Fruit fly (Drosophila melanogaster): ENCODE results near the gene CG15564.
A peak's percentile ranks its signal among the peaks of the same experiment; 100 is the strongest.

The CG15564 gene

DNA sequence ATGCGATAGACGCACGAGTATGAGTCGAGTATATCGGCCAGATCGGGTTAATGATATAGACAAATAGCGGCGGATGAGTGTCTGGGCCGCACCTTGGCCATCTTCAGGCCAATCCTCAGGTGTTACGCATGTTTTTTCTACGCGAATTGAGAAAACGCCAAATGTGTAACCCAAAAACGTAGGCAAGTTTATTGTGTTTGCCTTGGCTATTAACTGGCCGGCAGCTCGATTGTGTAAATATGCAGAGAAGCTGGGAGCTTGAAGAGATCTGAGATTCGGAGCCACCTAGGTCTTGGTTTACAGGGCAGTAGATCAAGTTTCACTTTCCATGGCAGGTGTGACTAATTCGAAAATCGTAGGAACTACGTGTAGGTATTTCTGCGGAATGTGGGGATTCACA is 4.9 kb upstream of the CG15564 start (continued):
- no peak for TF ChIP-seq twi (tag; optimal IDR thresholded peaks at IDR 0.05)
- peak; percentile 14; the same call in 1 of the 3 replicates for TF ChIP-seq otp (GFP tag; IDR thresholded peaks at IDR 0.05)
- TF ChIP-seq bcd (GFP tag; optimal IDR thresholded peaks at IDR 0.05): no peak
- TF ChIP-seq HLHmδ (GFP tag; optimal IDR thresholded peaks at IDR 0.05): no peak
- no peak for TF ChIP-seq Mad (GFP tag; optimal IDR thresholded peaks at IDR 0.05)
- peak in 1 of 2 experiments; percentile 29 for TF ChIP-seq Pdp1 (GFP tag; optimal IDR thresholded peaks at IDR 0.05)
- TF ChIP-seq Rx (GFP tag; IDR thresholded peaks at IDR 0.05): no peak
- TF ChIP-seq zfh2 (GFP tag; optimal IDR thresholded peaks at IDR 0.05): peak; percentile 3
- no peak for TF ChIP-seq z (GFP tag; IDR thresholded peaks at IDR 0.05)
- no peak for TF ChIP-seq stwl (tag; optimal IDR thresholded peaks at IDR 0.05)
- TF ChIP-seq vvl (GFP tag; IDR thresholded peaks at IDR 0.05): 0 out of 2 replicates have a peak, but pooled peaks have one; percentile 27
- TF ChIP-seq CG8089 (GFP tag; optimal IDR thresholded peaks at IDR 0.05): no peak
- TF ChIP-seq CG17912 (GFP tag; optimal IDR thresholded peaks at IDR 0.05): peak; percentile 19
- TF ChIP-seq sd (tag; optimal IDR thresholded peaks at IDR 0.05): peak; percentile 8
- peak; percentile 79 for TF ChIP-seq Med (GFP tag)
- TF ChIP-seq cato (GFP tag; optimal IDR thresholded peaks at IDR 0.05; ENCODE audit: borderline replicate concordance): no peak
- TF ChIP-seq esg (GFP tag; conservative IDR thresholded peaks at IDR 0.05): no peak
- no peak for TF ChIP-seq gem (tag; optimal IDR thresholded peaks at IDR 0.05)
- no peak for TF ChIP-seq PHDP (tag; optimal IDR thresholded peaks at IDR 0.05)
- no peak for TF ChIP-seq Sox102F (GFP tag; optimal IDR thresholded peaks at IDR 0.05)
- TF ChIP-seq Sry-δ (GFP tag; optimal IDR thresholded peaks at IDR 0.05): no peak
- TF ChIP-seq CG5953 (GFP tag; IDR thresholded peaks at IDR 0.05): no peak
- TF ChIP-seq CG15269 (tag; optimal IDR thresholded peaks at IDR 0.05): peak; percentile 16
- no peak for TF ChIP-seq CG4730 (GFP tag; IDR thresholded peaks at IDR 0.05)
- TF ChIP-seq CG6765 (GFP tag; optimal IDR thresholded peaks at IDR 0.05): peak; percentile 20
- no peak for TF ChIP-seq CG4707 (GFP tag; optimal IDR thresholded peaks at IDR 0.05)
- peak; percentile 35 for TF ChIP-seq CG12071 (GFP tag; optimal IDR thresholded peaks at IDR 0.05)
- peak; percentile 54 for TF ChIP-seq ATbp (GFP tag; optimal IDR thresholded peaks at IDR 0.05)
- TF ChIP-seq wek (GFP tag; optimal IDR thresholded peaks at IDR 0.05): peak; percentile 14
- no peak for TF ChIP-seq CG6272 (GFP tag; IDR thresholded peaks at IDR 0.05)
- no peak for TF ChIP-seq ham (GFP tag; IDR thresholded peaks at IDR 0.05)
- peak; percentile 16 for TF ChIP-seq CG2678 (tag; optimal IDR thresholded peaks at IDR 0.05)
- peak; percentile 4 for TF ChIP-seq Dip3 (GFP tag; optimal IDR thresholded peaks at IDR 0.05)

DNA sequence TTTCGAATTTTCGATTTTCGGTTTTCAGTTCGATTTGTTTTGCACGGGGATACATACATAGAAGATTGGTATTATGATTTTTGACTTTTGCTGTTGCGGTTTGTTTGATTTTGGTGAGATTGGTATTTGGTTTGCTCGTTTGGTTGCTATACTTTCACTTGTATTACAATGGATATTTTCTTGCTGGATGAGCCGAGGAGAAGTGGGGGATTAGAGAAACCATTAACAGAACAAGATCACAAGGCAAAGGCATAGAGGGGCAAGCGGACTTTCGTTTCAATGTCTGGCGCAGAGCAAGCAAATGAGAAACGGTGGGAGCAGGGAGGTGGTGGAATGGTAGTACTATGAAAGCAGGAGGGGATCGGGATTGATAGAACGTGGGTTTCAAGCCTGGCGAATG is 2.9 kb downstream of the CG15564 start, which contains the start of gene CG15563:
TSS of gene CG15563 (minus strand) at position 101 of the 400 bp plus-strand sequence.
- TF ChIP-seq bigmax (GFP tag; optimal IDR thresholded peaks at IDR 0.05): no peak
- TF ChIP-seq NC2β (GFP tag; optimal IDR thresholded peaks at IDR 0.05): no peak
- TF ChIP-seq CG42726 (GFP tag; IDR thresholded peaks at IDR 0.05; ENCODE audit: partially characterized antibody): no peak
- no peak for TF ChIP-seq ci (GFP tag; IDR thresholded peaks at IDR 0.05)
- TF ChIP-seq CG14014 (GFP tag; IDR thresholded peaks at IDR 0.05): no peak
- no peak for TF ChIP-seq tio (GFP tag; optimal IDR thresholded peaks at IDR 0.05)
- TF ChIP-seq Sry-β (GFP tag; optimal IDR thresholded peaks at IDR 0.05): no peak
- no peak for TF ChIP-seq gfzf (GFP tag; optimal IDR thresholded peaks at IDR 0.05)

Measured in whole organism, embryonic.